Worm (Caenorhabditis elegans) whole organism, L4/young adult: ENCODE results near the gene faxc-2.

ENCODE experiments used
- dao-5 ChIP-seq: sonication (generic microtip); optimal IDR thresholded peaks from 2 replicates; lab custom pipeline; 2016; ENCODE audit warnings: missing genotype, missing genetic modification characterization, moderate library complexity, missing compliant biosample characterization
- him-1 ChIP-seq: sonication (generic microtip); optimal IDR thresholded peaks from 2 replicates; lab custom pipeline; 2016; ENCODE audit warnings: missing genotype, missing genetic modification reagents, missing genetic modification characterization, missing compliant biosample characterization

DNA sequence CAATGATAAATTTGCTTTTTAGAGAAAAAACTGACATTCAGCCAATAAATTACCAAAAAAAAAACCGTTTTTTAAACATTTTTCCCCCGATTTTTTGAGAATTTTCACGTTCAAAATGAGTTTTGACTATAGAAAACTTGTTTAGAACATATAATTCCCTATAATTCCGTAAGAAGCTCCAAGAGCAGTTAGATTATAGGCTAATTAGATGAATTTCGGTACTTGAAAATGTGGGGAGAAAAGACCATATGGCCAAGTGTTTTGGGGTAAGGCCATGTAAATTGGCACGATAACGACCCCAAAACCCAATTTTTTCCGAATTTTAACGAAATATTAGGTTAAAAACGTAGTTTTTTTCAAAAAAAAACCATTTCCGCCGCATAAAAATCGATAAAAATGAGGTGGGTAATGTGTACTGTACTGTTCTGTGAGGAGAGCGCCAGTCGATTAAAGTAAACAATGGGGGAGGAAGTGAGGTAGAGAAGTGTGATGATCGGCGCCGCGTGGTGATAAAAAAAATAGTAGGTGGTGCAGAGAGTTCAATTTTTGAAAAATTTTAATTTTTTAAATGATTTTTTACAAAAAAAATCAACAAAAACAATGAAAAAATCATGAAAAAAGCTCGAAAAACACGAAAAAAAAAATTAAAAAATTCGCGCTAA, 24.1 kb downstream of the faxc-2 start:
- TF ChIP-seq him-1 (tag; lab: Kevin White, UChicago), result no peak
- TF ChIP-seq dao-5 (tag; lab: Kevin White, UChicago), result no peak
